Worm (Caenorhabditis elegans): ENCODE results near the gene F35F10.7.

ce11 chrV:3247515-3247914 is 39.7 kb downstream of the F35F10.7 start, which contains the start of gene srj-8:
- TF ChIP-seq ama-1 (optimal IDR thresholded peaks at IDR 0.05) (no peak), pes-1 (GFP tag; IDR thresholded peaks at IDR 0.05) (no peak), tbx-11 (GFP tag; IDR thresholded peaks at IDR 0.05) (no peak), ceh-13 (GFP tag; optimal IDR thresholded peaks at IDR 0.05) (no peak), hmg-4 (GFP tag; optimal IDR thresholded peaks at IDR 0.05) (no peak), hmbx-1 (tag; optimal IDR thresholded peaks at IDR 0.05) (no peak), flt-1 (GFP tag; IDR thresholded peaks at IDR 0.05) (no peak)

All from whole organism, early embryonic.